Fruit fly (Drosophila melanogaster) whole organism, embryonic: ENCODE measurements around the gene sle.

Experiments used
- Blimp-1 ChIP-seq: fragments of 200-800 bp; sonication (Bioruptor generic); optimal IDR thresholded peaks from 3 replicates; lab custom pipeline; 2018; ENCODE audit warnings: missing biosample characterization, missing genetic modification characterization, mild to moderate bottlenecking, moderate library complexity, missing genetic modification reagents
- Bteb2 ChIP-seq: fragments of 200-800 bp; sonication (Bioruptor generic); optimal IDR thresholded peaks from 2 replicates; lab custom pipeline; 2016; ENCODE audit warnings: missing biosample characterization, missing genetic modification characterization
- CG10979 ChIP-seq: fragments of 200-800 bp; sonication (Bioruptor generic); optimal IDR thresholded peaks from 2 replicates; lab custom pipeline; 2018; ENCODE audit warnings: missing biosample characterization, mild to moderate bottlenecking, missing genetic modification characterization, moderate library complexity
- CG11504 ChIP-seq: fragments of 200-800 bp; sonication (Bioruptor generic); optimal IDR thresholded peaks from 3 replicates; lab custom pipeline; 2019; ENCODE audit warnings: missing biosample characterization, mild to moderate bottlenecking, missing genetic modification characterization, moderate library complexity
- CG12071 ChIP-seq: fragments of 200-800 bp; sonication (Bioruptor generic); optimal IDR thresholded peaks from 3 replicates; lab custom pipeline; 2018; ENCODE audit warnings: missing biosample characterization, mild to moderate bottlenecking, missing genetic modification characterization
- CG12659 ChIP-seq: fragments of 200-800 bp; sonication (Bioruptor generic); optimal IDR thresholded peaks from 3 replicates; lab custom pipeline; 2017; ENCODE audit warnings: mild to moderate bottlenecking, missing biosample characterization, missing genetic modification reagents, missing genetic modification characterization
- CG13775 ChIP-seq: fragments of 200-800 bp; sonication (Bioruptor generic); optimal IDR thresholded peaks from 3 replicates; lab custom pipeline; 2017; ENCODE audit warnings: missing biosample characterization, mild to moderate bottlenecking, missing genetic modification characterization
- CG14667 ChIP-seq: fragments of 200-800 bp; sonication (Bioruptor generic); IDR thresholded peaks from 2 replicates; pipeline ENCODE4 v1.3.6; 2022; ENCODE audit warnings: missing biosample characterization, missing genetic modification characterization
- CG16813 ChIP-seq: fragments of 200-800 bp; sonication (Bioruptor generic); IDR thresholded peaks from 3 replicates; pipeline ENCODE4 v1.3.6; 2022; ENCODE audit warnings: missing biosample characterization, missing genetic modification characterization; ENCODE audit not compliant: partially characterized antibody
- CG18619 ChIP-seq: fragments of 200-800 bp; sonication (Bioruptor generic); optimal IDR thresholded peaks from 3 replicates; lab custom pipeline; 2017; ENCODE audit warnings: missing biosample characterization, mild to moderate bottlenecking, missing genetic modification characterization
- CG2202 ChIP-seq: fragments of 200-800 bp; sonication (Bioruptor generic); optimal IDR thresholded peaks from 2 replicates; lab custom pipeline; 2018; ENCODE audit warnings: missing biosample characterization, mild to moderate bottlenecking, missing genetic modification characterization
- CG31441 ChIP-seq: fragments of 200-800 bp; sonication (Bioruptor generic); IDR thresholded peaks from 2 replicates; pipeline ENCODE4 v1.3.6; 2022; ENCODE audit warnings: missing biosample characterization, missing genetic modification characterization
- CG32772 ChIP-seq: fragments of 200-800 bp; sonication (Bioruptor generic); IDR thresholded peaks from 2 replicates; pipeline ENCODE4 v1.3.6; 2022; ENCODE audit warnings: missing biosample characterization, missing genetic modification characterization
- CG43689 ChIP-seq: fragments of 200-800 bp; sonication (Bioruptor generic); IDR thresholded peaks from 2 replicates; pipeline ENCODE4 v1.3.6; 2022; ENCODE audit warnings: missing biosample characterization, missing genetic modification characterization
- CG7357 ChIP-seq: fragments of 200-800 bp; sonication (Bioruptor generic); IDR thresholded peaks from 3 replicates; pipeline ENCODE4 v1.3.6; 2022; ENCODE audit warnings: missing biosample characterization, missing genetic modification characterization
- CG7839 ChIP-seq: fragments of 200-800 bp; sonication (Bioruptor generic); optimal IDR thresholded peaks from 3 replicates; lab custom pipeline; 2018; ENCODE audit warnings: missing biosample characterization, mild to moderate bottlenecking, missing genetic modification characterization, moderate library complexity
- CG8388 ChIP-seq: fragments of 200-800 bp; sonication (Bioruptor generic); optimal IDR thresholded peaks from 2 replicates; lab custom pipeline; 2019; ENCODE audit warnings: missing biosample characterization, mild to moderate bottlenecking, missing genetic modification characterization, moderate library complexity
- CG9817 ChIP-seq: fragments of 200-800 bp; sonication (Bioruptor generic); optimal IDR thresholded peaks from 2 replicates; lab custom pipeline; 2018; ENCODE audit warnings: missing biosample characterization, mild to moderate bottlenecking, missing genetic modification characterization, moderate library complexity
- Camta ChIP-seq: fragments of 200-800 bp; sonication (Bioruptor generic); optimal IDR thresholded peaks from 2 replicates; lab custom pipeline; 2016; ENCODE audit warnings: missing biosample characterization, missing genetic modification characterization
- D19B ChIP-seq: fragments of 200-800 bp; sonication (Bioruptor generic); optimal IDR thresholded peaks from 2 replicates; lab custom pipeline; 2017; ENCODE audit warnings: missing biosample characterization, mild to moderate bottlenecking, missing genetic modification characterization
- Dad ChIP-seq: fragments of 200-800 bp; sonication (Bioruptor generic); optimal IDR thresholded peaks from 3 replicates; lab custom pipeline; 2016; ENCODE audit warnings: missing biosample characterization, missing genetic modification characterization
- Doc2 ChIP-seq: fragments of 200-800 bp; sonication (Bioruptor generic); IDR thresholded peaks from 2 replicates; pipeline ENCODE4 v1.3.6; 2022; ENCODE audit warnings: missing biosample characterization, missing genetic modification characterization
- Drgx ChIP-seq: fragments of 200-800 bp; sonication (Bioruptor generic); IDR thresholded peaks from 2 replicates; pipeline ENCODE4 v1.3.6; 2022; ENCODE audit warnings: missing biosample characterization, missing genetic modification characterization
- ERR ChIP-seq: fragments of 200-800 bp; sonication (Bioruptor generic); optimal IDR thresholded peaks from 2 replicates; lab custom pipeline; 2016; ENCODE audit warnings: missing biosample characterization, missing genetic modification characterization
- Gsc ChIP-seq: fragments of 200-800 bp; sonication (Bioruptor generic); IDR thresholded peaks from 2 replicates; pipeline ENCODE4 v1.3.6; 2022; ENCODE audit warnings: missing biosample characterization, missing genetic modification characterization
- Gug ChIP-seq: fragments of 200-800 bp; sonication (Bioruptor generic); IDR thresholded peaks from 4 replicates; pipeline ENCODE4 v1.3.6; 2022; ENCODE audit warnings: missing biosample characterization, missing genetic modification characterization
- Hand ChIP-seq: fragments of 200-800 bp; sonication (Bioruptor generic); optimal IDR thresholded peaks from 2 replicates; lab custom pipeline; 2017; ENCODE audit warnings: mild to moderate bottlenecking, missing biosample characterization, missing genetic modification reagents, missing genetic modification characterization
- Hmr ChIP-seq: fragments of 200-800 bp; sonication (Bioruptor generic); optimal IDR thresholded peaks from 3 replicates; lab custom pipeline; 2017; ENCODE audit warnings: mild to moderate bottlenecking, missing biosample characterization, missing genetic modification reagents, missing genetic modification characterization
- Hr3 ChIP-seq: fragments of 200-800 bp; sonication (Bioruptor generic); optimal IDR thresholded peaks from 3 replicates; lab custom pipeline; 2016; ENCODE audit warnings: missing biosample characterization, missing genetic modification characterization
- Mes4 ChIP-seq: fragments of 200-800 bp; sonication (Bioruptor generic); optimal IDR thresholded peaks from 2 replicates; lab custom pipeline; 2016; ENCODE audit warnings: missing biosample characterization, missing genetic modification characterization
- NFAT ChIP-seq: fragments of 200-800 bp; sonication (Bioruptor generic); IDR thresholded peaks from 2 replicates; pipeline ENCODE4 v1.3.6; 2022; ENCODE audit warnings: missing biosample characterization, missing genetic modification characterization
- Nf-YA ChIP-seq: fragments of 200-800 bp; sonication (Bioruptor generic); IDR thresholded peaks from 2 replicates; pipeline ENCODE4 v1.3.6; 2022; ENCODE audit warnings: missing biosample characterization, missing genetic modification characterization
- Ravus ChIP-seq: fragments of 200-800 bp; sonication (Bioruptor generic); IDR thresholded peaks from 2 replicates; pipeline ENCODE4 v1.3.6; 2022; ENCODE audit warnings: missing biosample characterization, missing genetic modification characterization
- Rfx ChIP-seq: fragments of 200-800 bp; sonication (Bioruptor generic); IDR thresholded peaks from 2 replicates; pipeline ENCODE4 v1.3.6; 2022; ENCODE audit warnings: missing biosample characterization, missing genetic modification characterization
- Sox100B ChIP-seq: fragments of 200-800 bp; sonication (Bioruptor generic); optimal IDR thresholded peaks from 3 replicates; lab custom pipeline; 2018; ENCODE audit warnings: missing biosample characterization, mild to moderate bottlenecking, missing genetic modification characterization
- chinmo ChIP-seq: fragments of 200-800 bp; sonication (Bioruptor generic); IDR thresholded peaks from 4 replicates; pipeline ENCODE4 v1.3.6; 2022; ENCODE audit warnings: missing biosample characterization, missing genetic modification characterization; ENCODE audit not compliant: partially characterized antibody
- danr ChIP-seq: fragments of 200-800 bp; sonication (Bioruptor generic); IDR thresholded peaks from 2 replicates; pipeline ENCODE4 v1.3.6; 2022; ENCODE audit warnings: missing biosample characterization, missing genetic modification characterization
- emc ChIP-seq: fragments of 200-800 bp; sonication (Bioruptor generic); optimal IDR thresholded peaks from 2 replicates; lab custom pipeline; 2016; ENCODE audit warnings: missing biosample characterization, missing genetic modification characterization
- ems ChIP-seq: fragments of 200-800 bp; sonication (Bioruptor generic); optimal IDR thresholded peaks from 3 replicates; lab custom pipeline; 2016; ENCODE audit warnings: missing biosample characterization, missing genetic modification characterization
- fd102C ChIP-seq: fragments of 200-800 bp; sonication (Bioruptor generic); optimal IDR thresholded peaks from 2 replicates; lab custom pipeline; 2018; ENCODE audit warnings: missing biosample characterization, mild to moderate bottlenecking, missing genetic modification characterization, moderate library complexity
- inv ChIP-seq: fragments of 200-800 bp; sonication (Bioruptor generic); IDR thresholded peaks from 2 replicates; pipeline ENCODE4 v1.3.6; 2022; ENCODE audit warnings: missing biosample characterization, missing genetic modification characterization; ENCODE audit not compliant: partially characterized antibody
- jumu ChIP-seq: fragments of 200-800 bp; sonication (Bioruptor generic); optimal IDR thresholded peaks from 3 replicates; lab custom pipeline; 2016; ENCODE audit warnings: missing biosample characterization, missing genetic modification characterization
- nerfin-2 ChIP-seq: fragments of 200-800 bp; sonication (Bioruptor generic); IDR thresholded peaks from 2 replicates; pipeline ENCODE4 v1.3.6; 2022; ENCODE audit warnings: missing biosample characterization, missing genetic modification characterization; ENCODE audit not compliant: partially characterized antibody
- nmo ChIP-seq: fragments of 200-800 bp; sonication (Bioruptor generic); optimal IDR thresholded peaks from 2 replicates; lab custom pipeline; 2018; ENCODE audit warnings: missing biosample characterization, mild to moderate bottlenecking, missing genetic modification characterization, moderate library complexity
- nom ChIP-seq: fragments of 200-800 bp; sonication (Bioruptor generic); optimal IDR thresholded peaks from 2 replicates; lab custom pipeline; 2017; ENCODE audit warnings: missing biosample characterization, missing genetic modification characterization, mild to moderate bottlenecking, moderate library complexity, missing genetic modification reagents
- pita ChIP-seq: fragments of 200-800 bp; sonication (Bioruptor generic); optimal IDR thresholded peaks from 2 replicates; lab custom pipeline; 2017; ENCODE audit warnings: missing biosample characterization, mild to moderate bottlenecking, missing genetic modification characterization
- pnt ChIP-seq: fragments of 200-800 bp; sonication (Bioruptor generic); optimal IDR thresholded peaks from 3 replicates; lab custom pipeline; 2016; ENCODE audit warnings: missing biosample characterization, missing genetic modification characterization
- sens ChIP-seq: fragments of 200-800 bp; sonication (Bioruptor generic); peaks from one replicate; lab custom pipeline; 2016; ENCODE audit warnings: missing biosample characterization, missing genetic modification characterization
- slbo ChIP-seq: fragments of 200-800 bp; sonication (Bioruptor generic); IDR thresholded peaks from 2 replicates; pipeline ENCODE4 v1.3.6; 2022; ENCODE audit warnings: missing biosample characterization, missing genetic modification characterization
- sr ChIP-seq: fragments of 200-800 bp; sonication (Bioruptor generic); IDR thresholded peaks from 3 replicates; pipeline ENCODE4 v1.3.6; 2022; ENCODE audit warnings: missing biosample characterization, missing genetic modification characterization
- tin ChIP-seq: fragments of 200-800 bp; sonication (Bioruptor generic); optimal IDR thresholded peaks from 3 replicates; lab custom pipeline; 2016; ENCODE audit warnings: missing biosample characterization, missing genetic modification characterization
- usp ChIP-seq: fragments of >200 bp; optimal IDR thresholded peaks from 2 replicates; lab custom pipeline; 2017; ENCODE audit warnings: missing biosample characterization, missing genetic modification characterization

Gene sle

DNA sequence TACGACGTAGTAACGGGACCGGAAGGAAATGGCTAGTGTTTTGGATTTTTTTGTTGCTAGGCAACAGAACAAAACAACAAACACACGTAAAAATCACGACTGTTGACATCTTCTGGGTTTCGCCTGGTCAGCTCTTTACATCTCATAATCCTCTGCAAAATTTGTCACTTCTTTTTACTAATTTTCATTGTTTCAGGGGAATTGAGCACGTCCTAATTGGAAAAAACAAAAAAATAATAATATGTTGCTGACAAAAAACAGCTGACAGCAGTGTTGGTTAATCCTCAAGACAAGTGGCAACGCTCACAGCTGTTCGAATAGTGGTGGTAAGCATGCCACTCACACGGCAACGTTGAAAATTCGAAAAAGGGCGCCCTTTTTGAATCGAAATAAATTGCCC, 44.9 kb downstream of the sle start, which contains the start of gene Rfx (continued):
- TF ChIP-seq CG18619 (GFP tag; lab: Kevin White, UChicago) (peak; percentile 16), nerfin-2 (GFP tag; lab: Robert Waterston, UW) (no peak), Drgx (GFP tag; lab: Robert Waterston, UW) (no peak), Sox100B (GFP tag; lab: Kevin White, UChicago) (peak; percentile 37), D19B (GFP tag; lab: Kevin White, UChicago) (no peak), Hmr (GFP tag; lab: Kevin White, UChicago) (peak; percentile 70), CG12659 (peak; percentile 69), Ravus (GFP tag; lab: Robert Waterston, UW) (no peak), sens (GFP tag; lab: Kevin White, UChicago) (peak; percentile 75), CG11504 (tag; lab: Kevin White, UChicago) (peak; percentile 99), CG13775 (GFP tag; lab: Kevin White, UChicago) (no peak), CG9817 (tag; lab: Kevin White, UChicago) (peak; percentile 8), Gug (no peak), danr (GFP tag; lab: Robert Waterston, UW) (no peak), Blimp-1 (GFP tag; lab: Kevin White, UChicago) (no peak), slbo (GFP tag; lab: Robert Waterston, UW) (no peak), Doc2 (no peak), CG16813 (GFP tag; lab: Robert Waterston, UW) (no peak), CG8388 (no peak), Dad (GFP tag; lab: Kevin White, UChicago) (peak; percentile 4), CG14667 (GFP tag; lab: Robert Waterston, UW) (no peak), nmo (peak; percentile 40), ems (GFP tag; lab: Kevin White, UChicago) (peak; percentile 31), inv (GFP tag; lab: Robert Waterston, UW) (no peak), tin (GFP tag; lab: Kevin White, UChicago) (peak; percentile 1), emc (GFP tag; lab: Kevin White, UChicago) (no peak), Camta (GFP tag; lab: Kevin White, UChicago) (peak; percentile 1), CG31441 (GFP tag; lab: Robert Waterston, UW) (no peak), pita (no peak), Bteb2 (GFP tag; lab: Kevin White, UChicago) (no peak), NFAT (no peak), ERR (GFP tag; lab: Kevin White, UChicago) (no peak), nom (peak; percentile 55), Hand (GFP tag; lab: Kevin White, UChicago) (no peak), Gsc (GFP tag; lab: Robert Waterston, UW) (no peak), CG10979 (tag; lab: Kevin White, UChicago) (peak; percentile 15), chinmo (GFP tag; lab: Robert Waterston, UW) (no peak), CG12071 (GFP tag; lab: Kevin White, UChicago) (no peak), Mes4 (GFP tag; lab: Kevin White, UChicago) (peak; percentile 15), CG32772 (GFP tag; lab: Robert Waterston, UW) (no peak), fd102C (no peak), CG2202 (tag; lab: Kevin White, UChicago) (peak; percentile 6), usp (no peak), jumu (GFP tag; lab: Kevin White, UChicago) (no peak), sr (GFP tag; lab: Robert Waterston, UW) (no peak), CG43689 (GFP tag; lab: Robert Waterston, UW) (no peak), CG7839 (no peak), Nf-YA (no peak), Rfx (GFP tag; lab: Robert Waterston, UW) (no peak), pnt (GFP tag; lab: Kevin White, UChicago) (no peak), CG7357 (GFP tag; lab: Robert Waterston, UW) (no peak), Hr3 (peak; percentile 0)
